Worm (Caenorhabditis elegans) whole organism, L3 larva: ENCODE data around the gene srlf-37.

Source experiments
- R02D3.7 ChIP-seq: fragments of 150-350 bp; optimal IDR thresholded peaks from 2 replicates; lab custom pipeline; 2014; ENCODE audit warnings: missing biosample characterization, missing genetic modification characterization
- aly-2 ChIP-seq: fragments of 150-350 bp; optimal IDR thresholded peaks from 2 replicates; lab custom pipeline; 2014; ENCODE audit warnings: missing biosample characterization, missing genetic modification characterization
- ama-1 ChIP-seq: fragments of 150-350 bp; optimal IDR thresholded peaks from 2 replicates; lab custom pipeline; 2018
- ceh-28 ChIP-seq: fragments of 150-350 bp; optimal IDR thresholded peaks from 2 replicates; lab custom pipeline; 2014; ENCODE audit warnings: missing biosample characterization, missing genetic modification reagents, missing genetic modification characterization
- egl-27 ChIP-seq: sonication (generic microtip); optimal IDR thresholded peaks from 4 replicates; lab custom pipeline; 2017; ENCODE audit warnings: missing biosample characterization, missing genetic modification reagents, missing genetic modification characterization
- jun-1 ChIP-seq: fragments of 150-350 bp; optimal IDR thresholded peaks from 2 replicates; lab custom pipeline; 2014; ENCODE audit warnings: missing biosample characterization, missing genetic modification reagents, missing genetic modification characterization
- nfya-1 ChIP-seq: sonication (generic microtip); optimal IDR thresholded peaks from 2 replicates; lab custom pipeline; 2017; ENCODE audit warnings: missing genetic modification characterization, mild to moderate bottlenecking, missing compliant biosample characterization, antibody characterized with exemption, moderate library complexity; ENCODE audit not compliant: insufficient read depth
- nhr-25 ChIP-seq: sonication (generic microtip); optimal IDR thresholded peaks from 2 replicates; lab custom pipeline; 2017; ENCODE audit warnings: missing biosample characterization, missing genetic modification characterization
- pha-4 ChIP-seq: fragments of 150-350 bp; optimal IDR thresholded peaks from 2 replicates; lab custom pipeline; 2014; ENCODE audit warnings: missing biosample characterization, missing genetic modification reagents, missing genetic modification characterization
- snpc-4 ChIP-seq: fragments of 150-350 bp; optimal IDR thresholded peaks from 2 replicates; lab custom pipeline; 2014; ENCODE audit warnings: missing biosample characterization, missing genetic modification characterization

DNA sequence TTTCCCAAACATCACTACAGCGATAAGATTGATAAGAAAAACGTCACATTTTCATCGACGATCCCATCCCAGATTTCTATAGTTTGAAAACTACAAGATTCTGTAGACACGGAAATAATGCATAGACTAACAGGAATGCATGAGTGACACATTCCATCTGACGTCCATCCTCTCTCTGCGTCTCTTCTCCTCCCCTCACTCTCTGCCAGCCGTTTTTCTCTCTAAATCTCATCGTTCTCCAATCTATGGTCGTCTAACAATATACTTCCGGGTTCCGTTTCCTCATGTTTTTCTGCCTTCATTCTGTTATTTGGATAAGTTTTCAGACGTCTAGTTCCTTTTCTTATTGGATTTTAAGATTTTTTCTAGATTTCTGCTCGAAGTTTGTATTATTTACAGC lies 15.0 kb upstream of the srlf-37 start, which contains the start of gene F48G7.4:
- TF ChIP-seq snpc-4 (tag; lab: Kevin White, UChicago): peak; percentile 85
- TF ChIP-seq aly-2 (tag; lab: Kevin White, UChicago): no peak
- TF ChIP-seq ama-1 (lab: Kevin White, UChicago): no peak
- peak; percentile 70 for TF ChIP-seq nfya-1 (tag; lab: Kevin White, UChicago)
- TF ChIP-seq jun-1 (tag; lab: Kevin White, UChicago): peak; percentile 83
- peak; percentile 74 for TF ChIP-seq ceh-28
- peak; percentile 51 for TF ChIP-seq egl-27 (tag; lab: Kevin White, UChicago)
- no peak for TF ChIP-seq pha-4 (tag; lab: Kevin White, UChicago)
- TF ChIP-seq nhr-25 (tag; lab: Kevin White, UChicago): peak; percentile 4
- TF ChIP-seq R02D3.7 (tag; lab: Kevin White, UChicago): peak; percentile 8
